Worm (Caenorhabditis elegans) whole organism, midembryonic: ENCODE measurements around the gene Y71H2B.8.

Experiments
- T22C8.4 ChIP-seq: fragments of 200-800 bp; sonication (Bioruptor generic); IDR thresholded peaks from 2 replicates; pipeline ENCODE4 v1.3.6; 2022; ENCODE audit warnings: missing genetic modification characterization, missing compliant biosample characterization
- cog-1 ChIP-seq: sonication (generic microtip); optimal IDR thresholded peaks from 2 replicates; lab custom pipeline; 2016; ENCODE audit warnings: missing genetic modification characterization, missing compliant biosample characterization
- flt-1 ChIP-seq: fragments of 200-800 bp; sonication (Bioruptor generic); IDR thresholded peaks from 2 replicates; pipeline ENCODE4 v1.3.6; 2022; ENCODE audit warnings: missing genetic modification characterization, missing compliant biosample characterization
- med-1 ChIP-seq: sonication (generic microtip); optimal IDR thresholded peaks from 2 replicates; lab custom pipeline; 2017; ENCODE audit warnings: missing genetic modification characterization, mild to moderate bottlenecking, missing compliant biosample characterization, antibody characterized with exemption, missing genetic modification reagents; ENCODE audit not compliant: insufficient read depth
- ref-1 ChIP-seq: fragments of 200-800 bp; sonication (Bioruptor generic); conservative IDR thresholded peaks from 2 replicates; pipeline ENCODE4 v1.3.6; 2022; ENCODE audit warnings: missing genetic modification reagents, missing genetic modification characterization, missing compliant biosample characterization
- tab-1 ChIP-seq: fragments of 200-800 bp; sonication (Bioruptor generic); IDR thresholded peaks from 2 replicates; pipeline ENCODE4 v1.3.6; 2022; ENCODE audit warnings: missing genetic modification characterization, missing compliant biosample characterization
- ztf-23 ChIP-seq: fragments of 200-800 bp; sonication (Bioruptor generic); IDR thresholded peaks from 2 replicates; pipeline ENCODE4 v1.3.6; 2022; ENCODE audit warnings: missing genetic modification reagents, missing genetic modification characterization, missing compliant biosample characterization
- ztf-29 ChIP-seq: fragments of 200-800 bp; sonication (Bioruptor generic); IDR thresholded peaks from 2 replicates; pipeline ENCODE4 v1.3.6; 2022; ENCODE audit warnings: missing genetic modification reagents, missing genetic modification characterization, missing compliant biosample characterization

DNA sequence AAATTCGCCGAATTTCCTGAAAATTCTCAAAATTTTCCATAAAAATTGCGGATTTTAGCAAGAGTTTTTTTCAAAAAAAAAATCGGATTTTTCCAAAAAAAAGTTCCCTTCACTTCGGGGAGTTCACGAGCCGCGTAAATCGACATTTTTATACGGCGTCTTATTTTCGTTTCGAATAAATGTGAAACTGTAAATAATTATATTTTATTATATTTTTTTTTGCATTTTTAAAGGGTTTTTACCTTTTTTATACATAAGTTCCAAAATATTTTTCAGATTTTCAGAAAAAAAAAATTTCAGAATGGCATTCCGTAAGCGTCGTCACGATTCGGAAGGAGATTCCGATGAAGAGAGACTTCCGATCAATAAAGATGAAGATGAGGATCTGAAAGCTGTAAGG lies 43.8 kb downstream of the Y71H2B.8 start, which contains the start of gene Y71H2B.2:
- TF ChIP-seq flt-1 (GFP tag; lab: Robert Waterston, UW) = no peak
- TF ChIP-seq ztf-29 = no peak
- TF ChIP-seq ztf-23 (GFP tag; lab: Robert Waterston, UW) = no peak
- TF ChIP-seq med-1 (GFP tag; lab: Kevin White, UChicago) = no peak
- no peak for TF ChIP-seq T22C8.4 (GFP tag; lab: Robert Waterston, UW)
- no peak for TF ChIP-seq cog-1
- no peak for TF ChIP-seq ref-1 (GFP tag; lab: Robert Waterston, UW)
- no peak for TF ChIP-seq tab-1
